Worm (Caenorhabditis elegans) whole organism, L2 larva: Measurements from ENCODE around the gene str-164.

Source experiments
- F13H6.1 ChIP-seq: sonication (generic microtip); optimal IDR thresholded peaks from 2 replicates; lab custom pipeline; 2016; ENCODE audit warnings: missing genetic modification characterization, missing compliant biosample characterization
- R02D3.7 ChIP-seq: fragments of 150-350 bp; optimal IDR thresholded peaks from 2 replicates; lab custom pipeline; 2014; ENCODE audit warnings: missing biosample characterization, missing genetic modification characterization
- alr-1 ChIP-seq: fragments of 150-350 bp; optimal IDR thresholded peaks from 2 replicates; lab custom pipeline; 2014; ENCODE audit warnings: missing biosample characterization, missing genetic modification characterization
- aly-2 ChIP-seq: fragments of 150-350 bp; optimal IDR thresholded peaks from 2 replicates; lab custom pipeline; 2014; ENCODE audit warnings: missing biosample characterization, missing genetic modification characterization
- ama-1 ChIP-seq: fragments of 150-350 bp; optimal IDR thresholded peaks from 2 replicates; lab custom pipeline; 2018; ENCODE audit warnings: inconsistent platforms
- blmp-1 ChIP-seq: sonication (generic microtip); optimal IDR thresholded peaks from 2 replicates; lab custom pipeline; 2017; ENCODE audit warnings: missing genetic modification characterization, mild to moderate bottlenecking, missing compliant biosample characterization, antibody characterized with exemption, moderate library complexity; ENCODE audit not compliant: insufficient read depth
- ceh-16 ChIP-seq: fragments of 150-350 bp; optimal IDR thresholded peaks from 2 replicates; lab custom pipeline; 2014; ENCODE audit warnings: missing biosample characterization, missing genetic modification characterization
- ceh-82 ChIP-seq: fragments of 150-350 bp; optimal IDR thresholded peaks from 2 replicates; lab custom pipeline; 2014; ENCODE audit warnings: missing biosample characterization, missing genetic modification characterization
- crh-2 ChIP-seq: sonication (generic microtip); optimal IDR thresholded peaks from 2 replicates; lab custom pipeline; 2017; ENCODE audit warnings: missing biosample characterization, missing genetic modification characterization
- dmd-4 ChIP-seq: sonication (generic microtip); optimal IDR thresholded peaks from 2 replicates; lab custom pipeline; 2017; ENCODE audit warnings: missing biosample characterization, missing genetic modification characterization
- egl-27 ChIP-seq: sonication (generic microtip); optimal IDR thresholded peaks from 3 replicates; lab custom pipeline; 2017; ENCODE audit warnings: missing biosample characterization, missing genetic modification reagents, missing genetic modification characterization
- elt-3 ChIP-seq: sonication (generic microtip); optimal IDR thresholded peaks from 2 replicates; lab custom pipeline; 2017; ENCODE audit warnings: missing biosample characterization, missing genetic modification characterization
- fos-1 ChIP-seq: fragments of 150-350 bp; optimal IDR thresholded peaks from 2 replicates; lab custom pipeline; 2014; ENCODE audit warnings: missing biosample characterization, missing genetic modification characterization
- gmeb-1 ChIP-seq: fragments of 150-350 bp; optimal IDR thresholded peaks from 2 replicates; lab custom pipeline; 2014; ENCODE audit warnings: missing biosample characterization, missing genetic modification characterization
- lin-11 ChIP-seq: fragments of 150-350 bp; sonication (generic microtip); optimal IDR thresholded peaks from 2 replicates; lab custom pipeline; 2014; ENCODE audit warnings: missing biosample characterization, missing genetic modification characterization, inconsistent platforms, mixed read lengths
- lin-13 ChIP-seq: fragments of 150-350 bp; optimal IDR thresholded peaks from 2 replicates; lab custom pipeline; 2014; ENCODE audit warnings: missing biosample characterization, missing genetic modification reagents, missing genetic modification characterization
- lin-39 ChIP-seq: fragments of 150-350 bp; optimal IDR thresholded peaks from 2 replicates; lab custom pipeline; 2014; ENCODE audit warnings: missing biosample characterization, missing genetic modification reagents, missing genetic modification characterization
- lsy-2 ChIP-seq, 2 experiments: fragments of 150-350 bp in 1 of 2; sonication (generic microtip) in 1 of 2; optimal IDR thresholded peaks; 2 replicates each; lab custom pipeline; 2014 to 2017; ENCODE audit warnings: missing biosample characterization in 2 of 2, missing genetic modification characterization in 2 of 2
- mab-5 ChIP-seq: fragments of 150-350 bp; optimal IDR thresholded peaks from 2 replicates; lab custom pipeline; 2014; ENCODE audit warnings: missing biosample characterization, missing genetic modification characterization
- nhr-12 ChIP-seq: fragments of 150-350 bp; optimal IDR thresholded peaks from 2 replicates; lab custom pipeline; 2014; ENCODE audit warnings: missing biosample characterization, missing genetic modification characterization
- nhr-23 ChIP-seq: fragments of 150-350 bp; optimal IDR thresholded peaks from 2 replicates; lab custom pipeline; 2014; ENCODE audit warnings: missing biosample characterization, missing genetic modification reagents, missing genetic modification characterization
- nhr-25 ChIP-seq: fragments of 150-350 bp; sonication (generic microtip); optimal IDR thresholded peaks from 3 replicates; lab custom pipeline; 2014; ENCODE audit warnings: missing biosample characterization, missing genetic modification characterization
- nhr-6 ChIP-seq: fragments of 150-350 bp; optimal IDR thresholded peaks from 2 replicates; lab custom pipeline; 2014; ENCODE audit warnings: missing biosample characterization, missing genetic modification characterization
- nhr-77 ChIP-seq: fragments of 150-350 bp; optimal IDR thresholded peaks from 2 replicates; lab custom pipeline; 2014; ENCODE audit warnings: missing biosample characterization, missing genetic modification characterization
- peb-1 ChIP-seq: fragments of 150-350 bp; optimal IDR thresholded peaks from 2 replicates; lab custom pipeline; 2014; ENCODE audit warnings: missing biosample characterization, missing genetic modification characterization
- sem-4 ChIP-seq: fragments of 150-350 bp; optimal IDR thresholded peaks from 2 replicates; lab custom pipeline; 2014; ENCODE audit warnings: missing biosample characterization, missing genetic modification reagents, missing genetic modification characterization
- sma-3 ChIP-seq: sonication (generic microtip); optimal IDR thresholded peaks from 2 replicates; lab custom pipeline; 2016; ENCODE audit warnings: missing genetic modification reagents, missing genetic modification characterization, missing compliant biosample characterization
- sma-9 ChIP-seq, 2 experiments: fragments of 150-350 bp in 1 of 2; sonication (generic microtip) in 1 of 2; optimal IDR thresholded peaks; 2 replicates each; lab custom pipeline; 2014 to 2016; ENCODE audit warnings: missing genetic modification characterization in 2 of 2, mild to moderate bottlenecking in 1 of 2, missing biosample characterization in 1 of 2, missing compliant biosample characterization in 1 of 2, missing genetic modification reagents in 1 of 2, moderate library complexity in 1 of 2
- snpc-4 ChIP-seq: fragments of 150-350 bp; optimal IDR thresholded peaks from 2 replicates; lab custom pipeline; 2014; ENCODE audit warnings: missing biosample characterization, missing genetic modification characterization
- unc-39 ChIP-seq: fragments of 150-350 bp; optimal IDR thresholded peaks from 2 replicates; lab custom pipeline; 2014; ENCODE audit warnings: missing biosample characterization, missing genetic modification characterization
- zag-1 ChIP-seq: fragments of 150-350 bp; optimal IDR thresholded peaks from 2 replicates; lab custom pipeline; 2014; ENCODE audit warnings: missing biosample characterization, missing genetic modification characterization
- ztf-1 ChIP-seq: fragments of 200-800 bp; sonication (Bioruptor generic); conservative IDR thresholded peaks from 2 replicates; pipeline ENCODE4 v1.3.6; 2022; ENCODE audit warnings: missing genetic modification characterization, missing compliant biosample characterization
- ztf-11 ChIP-seq: sonication (generic microtip); optimal IDR thresholded peaks from 2 replicates; lab custom pipeline; 2017; ENCODE audit warnings: missing biosample characterization, missing genetic modification characterization
- ztf-4 ChIP-seq: fragments of 150-350 bp; optimal IDR thresholded peaks from 2 replicates; lab custom pipeline; 2014; ENCODE audit warnings: missing biosample characterization, missing genetic modification characterization

The str-164 gene

ce11 chrIV:4993128-4993527 lies 32.6 kb downstream of the str-164 start:
- TF ChIP-seq crh-2 (tag; lab: Kevin White, UChicago) (no peak), ztf-1 (no peak), ztf-11 (tag; lab: Kevin White, UChicago) (no peak), blmp-1 (tag; lab: Kevin White, UChicago) (no peak), gmeb-1 (tag; lab: Kevin White, UChicago) (no peak), mab-5 (tag; lab: Kevin White, UChicago) (no peak), nhr-12 (tag; lab: Kevin White, UChicago) (no peak), lin-13 (GFP tag; lab: Kevin White, UChicago) (no peak), aly-2 (tag; lab: Kevin White, UChicago) (no peak), alr-1 (tag; lab: Kevin White, UChicago) (no peak), peb-1 (tag; lab: Kevin White, UChicago) (no peak), sma-3 (GFP tag; lab: Kevin White, UChicago) (no peak), elt-3 (tag; lab: Kevin White, UChicago) (no peak), dmd-4 (no peak), egl-27 (tag; lab: Kevin White, UChicago) (no peak), nhr-6 (tag; lab: Kevin White, UChicago) (no peak), nhr-23 (tag; lab: Kevin White, UChicago) (no peak), ama-1 (lab: Kevin White, UChicago) (no peak), sem-4 (tag; lab: Kevin White, UChicago) (no peak)

ce11 chrIV:4995842-4996241 lies 35.3 kb downstream of the str-164 start, which contains the start of gene ssq-2:
ssq-2 (plus strand) TSS chrIV:4996142.
- TF ChIP-seq elt-3 (tag; lab: Kevin White, UChicago) (no peak), fos-1 (tag; lab: Kevin White, UChicago) (no peak), nhr-25 (tag; lab: Kevin White, UChicago) (no peak), snpc-4 (tag; lab: Kevin White, UChicago) (no peak), nhr-77 (tag; lab: Kevin White, UChicago) (no peak), lin-13 (GFP tag; lab: Kevin White, UChicago) (no peak), ceh-82 (tag; lab: Kevin White, UChicago) (no peak), crh-2 (tag; lab: Kevin White, UChicago) (no peak)

ce11 chrIV:4996956-4997355 lies 36.4 kb downstream of the str-164 start:
- no peak for TF ChIP-seq crh-2 (tag; lab: Kevin White, UChicago)
- TF ChIP-seq lin-11 (tag; lab: Kevin White, UChicago) = no peak
- TF ChIP-seq aly-2 (tag; lab: Kevin White, UChicago) = no peak
- TF ChIP-seq R02D3.7 = no peak
- TF ChIP-seq ztf-4 (tag; lab: Kevin White, UChicago) = no peak
- TF ChIP-seq lsy-2 (tag; optimal IDR thresholded peaks at IDR 0.05; lab: Kevin White, UChicago) = no peak
- TF ChIP-seq nhr-23 (tag; lab: Kevin White, UChicago) = no peak
- no peak for TF ChIP-seq sma-9 (GFP tag; optimal IDR thresholded peaks at IDR 0.05; lab: Kevin White, UChicago)
- TF ChIP-seq sma-9 (tag; optimal IDR thresholded peaks at IDR 0.05; lab: Kevin White, UChicago) = no peak
- TF ChIP-seq lin-13 (GFP tag; lab: Kevin White, UChicago) = no peak
- no peak for TF ChIP-seq sem-4 (tag; lab: Kevin White, UChicago)
- no peak for TF ChIP-seq fos-1 (tag; lab: Kevin White, UChicago)
- TF ChIP-seq unc-39 (tag; lab: Kevin White, UChicago) = no peak
- TF ChIP-seq, all 48 proteins: peak for 0

ce11 chrIV:5002448-5002847 lies 41.9 kb downstream of the str-164 start, which contains the start of gene pes-1:
pes-1 (plus strand) TSS chrIV:5002748.
- TF ChIP-seq egl-27 (tag; lab: Kevin White, UChicago) = no peak
- no peak for TF ChIP-seq zag-1 (tag; lab: Kevin White, UChicago)
- TF ChIP-seq elt-3 (tag; lab: Kevin White, UChicago) = no peak
- TF ChIP-seq lsy-2 (tag; optimal IDR thresholded peaks at IDR 0.05; lab: Kevin White, UChicago) = no peak
- no peak for TF ChIP-seq lin-11 (tag; lab: Kevin White, UChicago)
- TF ChIP-seq snpc-4 (tag; lab: Kevin White, UChicago) = no peak
- TF ChIP-seq lin-39 (tag; lab: Kevin White, UChicago) = no peak
- TF ChIP-seq nhr-23 (tag; lab: Kevin White, UChicago) = no peak
- TF ChIP-seq sma-9 (GFP tag; optimal IDR thresholded peaks at IDR 0.05; lab: Kevin White, UChicago) = no peak
- TF ChIP-seq sma-9 (tag; optimal IDR thresholded peaks at IDR 0.05; lab: Kevin White, UChicago) = no peak
- no peak for TF ChIP-seq F13H6.1 (tag; lab: Kevin White, UChicago)
- TF ChIP-seq ceh-16 (tag; lab: Kevin White, UChicago) = no peak
